Fruit fly (Drosophila melanogaster): ENCODE data around the gene CG7768.
A peak's percentile ranks its signal among the peaks of the same experiment; 100 is the strongest.

The CG7768 gene

DNA sequence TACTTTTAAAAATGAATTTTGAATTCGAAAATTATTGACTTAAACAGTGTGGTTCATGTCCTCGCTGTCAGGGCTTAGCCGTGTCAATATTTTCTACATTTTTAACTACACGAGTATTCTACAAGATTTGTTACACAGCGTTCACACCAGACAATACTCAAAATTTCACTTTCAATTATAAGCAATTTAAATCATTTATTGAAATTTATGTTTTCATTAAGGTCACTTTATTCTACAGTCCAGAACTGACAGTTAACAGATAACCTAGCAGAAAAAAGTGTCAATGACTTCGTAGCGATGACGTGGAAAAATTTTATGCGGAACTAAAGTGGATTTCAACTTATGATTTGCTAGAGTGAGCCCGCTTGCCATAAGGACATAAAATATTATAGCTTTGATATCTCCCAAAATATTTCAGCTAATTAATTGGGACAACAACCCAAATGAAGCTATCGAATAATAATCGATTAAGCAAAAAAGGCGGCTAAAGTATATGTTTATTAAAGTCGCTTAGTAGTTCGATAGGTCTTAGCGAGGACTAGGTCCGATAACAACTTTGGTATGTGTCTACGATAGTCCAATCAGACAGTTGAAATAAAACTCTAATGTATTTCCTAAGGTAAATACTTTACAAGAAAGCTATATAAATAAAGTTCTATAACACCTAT lies 27.9 kb upstream of the CG7768 start:
- peak; percentile 43 for TF ChIP-seq CG1529 (GFP tag; optimal IDR thresholded peaks at IDR 0.05)
- TF ChIP-seq Ravus (GFP tag; IDR thresholded peaks at IDR 0.05), result no peak
- peak; percentile 82 for TF ChIP-seq slbo (GFP tag; IDR thresholded peaks at IDR 0.05)
- TF ChIP-seq MBD-R2 (GFP tag; IDR thresholded peaks at IDR 0.05), result peak; percentile 60
- no peak for TF ChIP-seq CG11504 (tag; optimal IDR thresholded peaks at IDR 0.05)
- TF ChIP-seq CG13296 (GFP tag; optimal IDR thresholded peaks at IDR 0.05), result peak; percentile 24
- no peak for TF ChIP-seq unc-4 (GFP tag; IDR thresholded peaks at IDR 0.05; ENCODE audit: partially characterized antibody)
- TF ChIP-seq CG7928 (GFP tag; optimal IDR thresholded peaks at IDR 0.05), result no peak
- TF ChIP-seq danr (GFP tag; IDR thresholded peaks at IDR 0.05), result peak; percentile 42; the same call in 1 of the 2 replicates
- TF ChIP-seq Ssrp (tag; optimal IDR thresholded peaks at IDR 0.05), result peak; percentile 45
- TF ChIP-seq CG11093 (GFP tag; IDR thresholded peaks at IDR 0.05), result no peak
- TF ChIP-seq Chrac-16 (GFP tag; optimal IDR thresholded peaks at IDR 0.05), result no peak
- TF ChIP-seq CG33557 (GFP tag; optimal IDR thresholded peaks at IDR 0.05), result no peak
- no peak for TF ChIP-seq CG6854 (GFP tag; optimal IDR thresholded peaks at IDR 0.05)
- peak; percentile 77 for TF ChIP-seq dysf (GFP tag; IDR thresholded peaks at IDR 0.05)
- peak; percentile 72 for TF ChIP-seq lmd (GFP tag; IDR thresholded peaks at IDR 0.05)
- peak; percentile 40; the same call in 1 of the 3 replicates for TF ChIP-seq zfh1 (GFP tag; IDR thresholded peaks at IDR 0.05)
- peak; percentile 17 for TF ChIP-seq CG7786 (GFP tag; optimal IDR thresholded peaks at IDR 0.05)
- peak; percentile 58; the same call in 1 of the 2 replicates for TF ChIP-seq stc (GFP tag; IDR thresholded peaks at IDR 0.05)
- peak; percentile 37 for TF ChIP-seq Sry-δ (GFP tag; optimal IDR thresholded peaks at IDR 0.05)
- TF ChIP-seq CG7556 (GFP tag; optimal IDR thresholded peaks at IDR 0.05), result no peak
- TF ChIP-seq gem (tag; optimal IDR thresholded peaks at IDR 0.05), result peak; percentile 16
- peak; percentile 58 for TF ChIP-seq CG18599 (GFP tag; optimal IDR thresholded peaks at IDR 0.05)
- TF ChIP-seq Spps (tag; optimal IDR thresholded peaks at IDR 0.05), result no peak
- no peak for TF ChIP-seq Kr (GFP tag; optimal IDR thresholded peaks at IDR 0.05)
- TF ChIP-seq CG3065 (GFP tag; optimal IDR thresholded peaks at IDR 0.05), result no peak
- TF ChIP-seq CG10654 (GFP tag; optimal IDR thresholded peaks at IDR 0.05), result peak; percentile 28
- TF ChIP-seq prd (optimal IDR thresholded peaks at IDR 0.05), result no peak
- peak; percentile 63 for TF ChIP-seq prd (GFP tag; IDR thresholded peaks at IDR 0.05)
- TF ChIP-seq CG10147 (GFP tag; optimal IDR thresholded peaks at IDR 0.05), result peak; percentile 37
- no peak for TF ChIP-seq sna (GFP tag; IDR thresholded peaks at IDR 0.05; ENCODE audit: partially characterized antibody)
- peak; percentile 46 for TF ChIP-seq Bgb (GFP tag; IDR thresholded peaks at IDR 0.05; ENCODE audit: partially characterized antibody)
- peak; percentile 80 for TF ChIP-seq CG3281 (GFP tag; optimal IDR thresholded peaks at IDR 0.05)
- peak; percentile 43; the same call in 1 of the 2 replicates for TF ChIP-seq CG42726 (GFP tag; IDR thresholded peaks at IDR 0.05; ENCODE audit: partially characterized antibody)
- peak; percentile 41 for TF ChIP-seq trem (tag; optimal IDR thresholded peaks at IDR 0.05)
- TF ChIP-seq CG13424 (tag; optimal IDR thresholded peaks at IDR 0.05), result peak; percentile 59
- TF ChIP-seq hb (GFP tag; IDR thresholded peaks at IDR 0.05; ENCODE audit: partially characterized antibody), result peak; percentile 41; the same call in 1 of the 3 replicates
- peak; percentile 73 for TF ChIP-seq CG17802 (tag; optimal IDR thresholded peaks at IDR 0.05)
- no peak; the same call in 1 of the 2 replicates for TF ChIP-seq CG13287 (GFP tag; IDR thresholded peaks at IDR 0.05; ENCODE audit: partially characterized antibody)
- TF ChIP-seq Vsx1 (GFP tag; optimal IDR thresholded peaks at IDR 0.05), result peak; percentile 97
- TF ChIP-seq phol (tag; optimal IDR thresholded peaks at IDR 0.05), result peak; percentile 50
- TF ChIP-seq NfI (GFP tag; optimal IDR thresholded peaks at IDR 0.05), result peak; percentile 49
- 0 out of 3 replicates have a peak, but pooled peaks have one; percentile 61 for TF ChIP-seq gce (GFP tag; IDR thresholded peaks at IDR 0.05)
- no peak for TF ChIP-seq zen2 (GFP tag; IDR thresholded peaks at IDR 0.05; ENCODE audit: partially characterized antibody)
- TF ChIP-seq Med (GFP tag), result peak; percentile 88
- TF ChIP-seq CG14667 (GFP tag; IDR thresholded peaks at IDR 0.05), result peak; percentile 24; the same call in 1 of the 2 replicates
- no peak for TF ChIP-seq lbe (GFP tag; optimal IDR thresholded peaks at IDR 0.05)
- TF ChIP-seq dati (GFP tag; IDR thresholded peaks at IDR 0.05), result no peak
- peak; percentile 76; the same call in 1 of the 2 replicates for TF ChIP-seq ranshi (GFP tag; IDR thresholded peaks at IDR 0.05)

Data from whole organism, embryonic.